Worm (Caenorhabditis elegans) whole organism, L3 larva: ENCODE measurements around the gene hum-2.

Source experiments
- ceh-28 ChIP-seq: fragments of 150-350 bp; optimal IDR thresholded peaks from 2 replicates; lab custom pipeline; 2014; ENCODE audit warnings: missing biosample characterization, missing genetic modification reagents, missing genetic modification characterization
- fkh-10 ChIP-seq: sonication (generic microtip); optimal IDR thresholded peaks from 2 replicates; lab custom pipeline; 2017; ENCODE audit warnings: missing biosample characterization, missing genetic modification reagents, missing genetic modification characterization
- fkh-2 ChIP-seq: fragments of 150-350 bp; optimal IDR thresholded peaks from 2 replicates; lab custom pipeline; 2014; ENCODE audit warnings: missing biosample characterization, missing genetic modification reagents, missing genetic modification characterization
- lin-15B ChIP-seq: fragments of 150-350 bp; optimal IDR thresholded peaks from 2 replicates; lab custom pipeline; 2014; ENCODE audit warnings: missing biosample characterization, missing genetic modification characterization
- nhr-11 ChIP-seq: fragments of 150-350 bp; optimal IDR thresholded peaks from 2 replicates; lab custom pipeline; 2014; ENCODE audit warnings: missing biosample characterization, missing genetic modification characterization
- nhr-28 ChIP-seq: fragments of 150-350 bp; optimal IDR thresholded peaks from 2 replicates; lab custom pipeline; 2014; ENCODE audit warnings: missing biosample characterization, missing genetic modification characterization
- pha-4 ChIP-seq: fragments of 150-350 bp; optimal IDR thresholded peaks from 2 replicates; lab custom pipeline; 2014; ENCODE audit warnings: missing biosample characterization, missing genetic modification reagents, missing genetic modification characterization
- sea-2 ChIP-seq: fragments of 150-350 bp; sonication (generic microtip); optimal IDR thresholded peaks from 4 replicates; lab custom pipeline; 2014; ENCODE audit warnings: missing biosample characterization, missing genetic modification reagents, missing genetic modification characterization
- snpc-4 ChIP-seq: fragments of 150-350 bp; optimal IDR thresholded peaks from 2 replicates; lab custom pipeline; 2014; ENCODE audit warnings: missing biosample characterization, missing genetic modification characterization
- unc-62 ChIP-seq: fragments of 150-350 bp; sonication (generic microtip); optimal IDR thresholded peaks from 4 replicates; lab custom pipeline; 2014; ENCODE audit warnings: missing biosample characterization, missing genetic modification reagents, missing genetic modification characterization

DNA sequence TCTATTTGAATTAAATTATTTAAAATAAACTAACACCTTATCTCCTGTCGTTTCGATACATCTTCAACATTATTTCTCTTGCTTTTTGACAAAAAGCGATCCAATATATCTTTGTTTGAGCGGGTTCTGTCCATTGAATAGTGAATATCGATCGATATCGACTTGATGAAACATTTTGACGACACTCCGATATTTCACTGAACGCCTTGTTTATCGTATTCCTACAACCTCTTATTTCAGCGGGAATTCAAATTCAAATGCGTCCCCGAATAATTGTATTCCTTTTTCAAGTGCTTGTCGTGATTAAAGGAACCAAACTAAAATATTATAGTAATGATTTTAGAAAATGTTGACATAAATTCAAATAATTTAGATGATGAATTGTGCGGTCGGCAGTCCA, 39.2 kb upstream of the hum-2 start, which contains the start of the genes K07B1.7 and try-5:
- TF ChIP-seq lin-15B (tag; lab: Kevin White, UChicago): peak; percentile 64
- TF ChIP-seq pha-4 (tag; lab: Kevin White, UChicago): peak; percentile 85
- TF ChIP-seq fkh-2 (tag; lab: Kevin White, UChicago): no peak
- TF ChIP-seq ceh-28 (tag; lab: Kevin White, UChicago): peak; percentile 94
- no peak for TF ChIP-seq unc-62 (GFP tag; lab: Kevin White, UChicago)
- no peak for TF ChIP-seq snpc-4 (tag; lab: Kevin White, UChicago)
- TF ChIP-seq fkh-10 (GFP tag; lab: Kevin White, UChicago): no peak
- TF ChIP-seq nhr-28 (tag; lab: Kevin White, UChicago): no peak
- no peak for TF ChIP-seq sea-2
- TF ChIP-seq nhr-11 (tag; lab: Kevin White, UChicago): no peak
